Fruit fly (Drosophila melanogaster) Kc167 (cell line): ENCODE data around the gene nbs.

Source experiments
- Myc ChIP-seq: fragments of >200 bp; optimal IDR thresholded peaks from 2 replicates; lab custom pipeline; 2017; ENCODE audit warnings: missing external identifiers
- Sin3A ChIP-seq: fragments of >200 bp; optimal IDR thresholded peaks from 2 replicates; lab custom pipeline; 2018; ENCODE audit warnings: missing external identifiers
- h ChIP-seq: fragments of >200 bp; optimal IDR thresholded peaks from 3 replicates; lab custom pipeline; 2018; ENCODE audit warnings: missing external identifiers
- insv ChIP-seq: fragments of >200 bp; optimal IDR thresholded peaks from 3 replicates; lab custom pipeline; 2018; ENCODE audit warnings: missing external identifiers
- psq ChIP-seq: fragments of >200 bp; optimal IDR thresholded peaks from 2 replicates; lab custom pipeline; 2017; ENCODE audit warnings: missing external identifiers
- ttk ChIP-seq: sonication (Bioruptor generic); optimal IDR thresholded peaks from 2 replicates; lab custom pipeline; 2017; ENCODE audit warnings: missing external identifiers

DNA sequence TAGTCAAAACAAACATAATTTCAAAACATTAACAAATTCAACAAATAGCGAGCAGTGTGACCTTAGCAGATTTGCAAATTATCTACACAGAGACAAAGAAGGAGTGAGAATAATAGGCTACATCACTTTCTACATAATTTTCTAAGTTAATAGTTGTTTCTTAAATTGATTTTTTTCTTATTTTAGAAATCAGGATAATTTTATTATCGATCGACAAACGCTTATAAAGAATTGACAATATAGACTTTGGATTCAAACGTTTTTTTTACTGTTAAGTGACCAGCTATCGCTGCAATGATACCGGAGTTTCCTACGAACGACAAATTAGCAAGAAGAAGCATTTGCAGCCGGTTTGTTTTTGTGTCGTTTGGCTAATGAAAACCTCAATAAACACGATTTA lies at the start of gene nbs, which contains the start of gene defl:
- TF ChIP-seq Myc (no peak), ttk (lab: Kevin White, UChicago) (no peak), h (lab: Kevin White, UChicago) (no peak), Sin3A (no peak), psq (lab: Kevin White, UChicago) (no peak), insv (no peak)
